Fruit fly (Drosophila melanogaster): Measurements from ENCODE around the gene CG12985.

dm6 chrX:17907184-17908006 is 23.9 kb downstream of the CG12985 start, which contains the start of the genes CG7772 and Vps4:
- TF ChIP-seq Hr39 (GFP tag; optimal IDR thresholded peaks at IDR 0.05) (no peak), Eip93F (GFP tag; optimal IDR thresholded peaks at IDR 0.05) (no peak), Met (GFP tag; optimal IDR thresholded peaks at IDR 0.05) (no peak), vri (GFP tag; optimal IDR thresholded peaks at IDR 0.05) (no peak), CG7368 (GFP tag; optimal IDR thresholded peaks at IDR 0.05) (no peak), fd59A (GFP tag; optimal IDR thresholded peaks at IDR 0.05) (no peak), Lpt (GFP tag; optimal IDR thresholded peaks at IDR 0.05) (no peak), Hr38 (GFP tag; optimal IDR thresholded peaks at IDR 0.05) (no peak), CG8319 (GFP tag; optimal IDR thresholded peaks at IDR 0.05) (no peak), CG6163 (GFP tag; IDR thresholded peaks at IDR 0.05) (no peak; the same call in 2 of the 3 replicates), CG16779 (tag; optimal IDR thresholded peaks at IDR 0.05) (no peak), pdm3 (GFP tag; optimal IDR thresholded peaks at IDR 0.05) (no peak), CG11294 (GFP tag; IDR thresholded peaks at IDR 0.05) (no peak), fd85E (GFP tag; optimal IDR thresholded peaks at IDR 0.05) (no peak)
